Worm (Caenorhabditis elegans) whole organism, mixed stage, embryonic: ENCODE data around the gene efl-1.
"Not testable (repeated sequence)": the region's sequence is repeated elsewhere in the genome, so short reads cannot be mapped to it uniquely, and the experiment has no call there.

Experiments
- bed-3 ChIP-seq: fragments of 200-800 bp; sonication (Bioruptor generic); optimal IDR thresholded peaks from 3 replicates; lab custom pipeline; 2018; ENCODE audit warnings: mild to moderate bottlenecking, missing genetic modification characterization, moderate library complexity, missing compliant biosample characterization
- blmp-1 ChIP-seq: fragments of 150-350 bp; optimal IDR thresholded peaks from 2 replicates; lab custom pipeline; 2014; ENCODE audit warnings: missing biosample characterization, missing genetic modification characterization
- ham-2 ChIP-seq: fragments of 200-800 bp; sonication (Bioruptor generic); optimal IDR thresholded peaks from 2 replicates; lab custom pipeline; 2018; ENCODE audit warnings: mild to moderate bottlenecking, missing genetic modification characterization, missing compliant biosample characterization
- lsy-2 ChIP-seq: fragments of 150-350 bp; optimal IDR thresholded peaks from 2 replicates; lab custom pipeline; 2014; ENCODE audit warnings: missing biosample characterization, missing genetic modification characterization
- nhr-237 ChIP-seq: fragments of 150-350 bp; optimal IDR thresholded peaks from 2 replicates; lab custom pipeline; 2014; ENCODE audit warnings: missing biosample characterization, missing genetic modification characterization
- nhr-28 ChIP-seq: fragments of 150-350 bp; optimal IDR thresholded peaks from 2 replicates; lab custom pipeline; 2014; ENCODE audit warnings: missing biosample characterization, missing genetic modification characterization
- ztf-11 ChIP-seq: fragments of 150-350 bp; optimal IDR thresholded peaks from 2 replicates; lab custom pipeline; 2014; ENCODE audit warnings: missing biosample characterization, missing genetic modification characterization

- not testable (repeated sequence) for TF ChIP-seq blmp-1 (tag; lab: Kevin White, UChicago); nhr-237 (tag; lab: Kevin White, UChicago); bed-3 (GFP tag; lab: Kevin White, UChicago); nhr-28; ham-2 (GFP tag; lab: Kevin White, UChicago); ztf-11 (tag; lab: Kevin White, UChicago); lsy-2 (tag; lab: Kevin White, UChicago)
Observed at ce11 chrV:16949609-16950008, 15.9 kb downstream of the efl-1 start, which contains the start of gene fbxa-111.
